Fruit fly (Drosophila melanogaster) whole organism, embryonic: Measurements from ENCODE around the gene Toll-4.

Experiments
- CG11093 ChIP-seq: fragments of 200-800 bp; sonication (Bioruptor generic); IDR thresholded peaks from 3 replicates; pipeline ENCODE4 v1.3.6; 2022; ENCODE audit warnings: missing biosample characterization, missing genetic modification characterization
- CG11456 ChIP-seq: fragments of 200-800 bp; sonication (Bioruptor generic); IDR thresholded peaks from 3 replicates; pipeline ENCODE4 v1.3.6; 2022; ENCODE audit warnings: missing biosample characterization, missing genetic modification characterization
- CG12299 ChIP-seq: fragments of 200-800 bp; sonication (Bioruptor generic); optimal IDR thresholded peaks from 2 replicates; lab custom pipeline; 2018; ENCODE audit warnings: missing biosample characterization, mild to moderate bottlenecking, missing genetic modification characterization
- CG1602 ChIP-seq: fragments of 200-800 bp; sonication (Bioruptor generic); optimal IDR thresholded peaks from 3 replicates; lab custom pipeline; 2016; ENCODE audit warnings: missing biosample characterization, missing genetic modification characterization
- CG1647 ChIP-seq: fragments of 200-800 bp; sonication (Bioruptor generic); optimal IDR thresholded peaks from 3 replicates; lab custom pipeline; 2016; ENCODE audit warnings: missing biosample characterization, missing genetic modification characterization
- CG17328 ChIP-seq: fragments of 200-800 bp; sonication (Bioruptor generic); IDR thresholded peaks from 2 replicates; pipeline ENCODE4 v1.3.6; 2022; ENCODE audit warnings: missing biosample characterization, missing genetic modification characterization
- CG1792 ChIP-seq: fragments of 200-800 bp; sonication (Bioruptor generic); optimal IDR thresholded peaks from 2 replicates; lab custom pipeline; 2016; ENCODE audit warnings: missing biosample characterization, missing genetic modification characterization
- CG2875 ChIP-seq: fragments of 200-800 bp; sonication (Bioruptor generic); optimal IDR thresholded peaks from 2 replicates; lab custom pipeline; 2017; ENCODE audit warnings: missing biosample characterization, mild to moderate bottlenecking, missing genetic modification characterization, missing genetic modification reagents
- CG30403 ChIP-seq: fragments of 200-800 bp; sonication (Bioruptor generic); optimal IDR thresholded peaks from 3 replicates; lab custom pipeline; 2016; ENCODE audit warnings: missing biosample characterization, missing genetic modification characterization
- CG31388 ChIP-seq: fragments of 200-800 bp; sonication (Bioruptor generic); optimal IDR thresholded peaks from 2 replicates; lab custom pipeline; 2016; ENCODE audit warnings: missing biosample characterization, missing genetic modification characterization
- CG3281 ChIP-seq: fragments of 200-800 bp; sonication (Bioruptor generic); optimal IDR thresholded peaks from 3 replicates; lab custom pipeline; 2017; ENCODE audit warnings: missing biosample characterization, mild to moderate bottlenecking, missing genetic modification characterization
- CG33557 ChIP-seq: fragments of 200-800 bp; sonication (Bioruptor generic); optimal IDR thresholded peaks from 2 replicates; lab custom pipeline; 2019; ENCODE audit warnings: missing biosample characterization, mild to moderate bottlenecking, missing genetic modification characterization, moderate library complexity
- CG3847 ChIP-seq: fragments of 200-800 bp; sonication (Bioruptor generic); IDR thresholded peaks from 2 replicates; pipeline ENCODE4 v1.3.6; 2022; ENCODE audit warnings: missing biosample characterization, missing genetic modification characterization
- CG4404 ChIP-seq: fragments of 200-800 bp; sonication (Bioruptor generic); IDR thresholded peaks from 2 replicates; pipeline ENCODE4 v1.3.6; 2022; ENCODE audit warnings: missing biosample characterization, missing genetic modification characterization
- CG7556 ChIP-seq: fragments of 200-800 bp; sonication (Bioruptor generic); optimal IDR thresholded peaks from 2 replicates; lab custom pipeline; 2017; ENCODE audit warnings: missing biosample characterization, mild to moderate bottlenecking, missing genetic modification characterization
- CG8290 ChIP-seq, 3 experiments: fragments of 200-800 bp; sonication (Bioruptor generic); optimal IDR thresholded peaks; 2 replicates each; lab custom pipeline; 2016 to 2019; ENCODE audit warnings: missing biosample characterization in 3 of 3, missing genetic modification characterization in 3 of 3, mild to moderate bottlenecking in 2 of 3, moderate library complexity in 1 of 3
- CG9215 ChIP-seq: fragments of 200-800 bp; sonication (Bioruptor generic); IDR thresholded peaks from 2 replicates; pipeline ENCODE4 v1.3.6; 2022; ENCODE audit warnings: missing biosample characterization, missing genetic modification characterization
- CG9817 ChIP-seq: fragments of 200-800 bp; sonication (Bioruptor generic); optimal IDR thresholded peaks from 2 replicates; lab custom pipeline; 2018; ENCODE audit warnings: missing biosample characterization, mild to moderate bottlenecking, missing genetic modification characterization, moderate library complexity
- CTCF ChIP-seq: fragments of 200-800 bp; sonication (Bioruptor generic); optimal IDR thresholded peaks from 2 replicates; lab custom pipeline; 2017; ENCODE audit warnings: missing biosample characterization, mild to moderate bottlenecking, missing genetic modification characterization, moderate library complexity
- Deaf1 ChIP-seq: fragments of 200-800 bp; optimal IDR thresholded peaks from 3 replicates; lab custom pipeline; 2019; ENCODE audit warnings: missing biosample characterization, mild to moderate bottlenecking, missing genetic modification characterization, moderate library complexity
- Ets65A ChIP-seq: fragments of 200-800 bp; sonication (Bioruptor generic); peaks from one replicate; lab custom pipeline; 2016; ENCODE audit warnings: missing biosample characterization, missing genetic modification characterization
- Gug ChIP-seq: fragments of 200-800 bp; sonication (Bioruptor generic); IDR thresholded peaks from 4 replicates; pipeline ENCODE4 v1.3.6; 2022; ENCODE audit warnings: missing biosample characterization, missing genetic modification characterization
- HLH54F ChIP-seq: fragments of 200-800 bp; sonication (Bioruptor generic); optimal IDR thresholded peaks from 3 replicates; lab custom pipeline; 2016; ENCODE audit warnings: missing biosample characterization, missing genetic modification characterization
- HLHmδ ChIP-seq: fragments of 200-800 bp; sonication (Bioruptor generic); optimal IDR thresholded peaks from 2 replicates; lab custom pipeline; 2018; ENCODE audit warnings: missing biosample characterization, mild to moderate bottlenecking, missing genetic modification characterization, moderate library complexity
- Lhr ChIP-seq: fragments of 200-800 bp; sonication (Bioruptor generic); optimal IDR thresholded peaks from 3 replicates; lab custom pipeline; 2017; ENCODE audit warnings: mild to moderate bottlenecking, missing biosample characterization, missing genetic modification reagents, missing genetic modification characterization
- Mad ChIP-seq: fragments of 200-800 bp; sonication (Bioruptor generic); optimal IDR thresholded peaks from 2 replicates; lab custom pipeline; 2016; ENCODE audit warnings: missing biosample characterization, missing genetic modification characterization
- NC2α ChIP-seq: fragments of 200-800 bp; sonication (Bioruptor generic); optimal IDR thresholded peaks from 2 replicates; lab custom pipeline; 2016; ENCODE audit warnings: missing biosample characterization, missing genetic modification characterization
- NC2β ChIP-seq: fragments of 200-800 bp; sonication (Bioruptor generic); optimal IDR thresholded peaks from 2 replicates; lab custom pipeline; 2016; ENCODE audit warnings: missing biosample characterization, missing genetic modification characterization
- NFAT ChIP-seq: fragments of 200-800 bp; sonication (Bioruptor generic); IDR thresholded peaks from 2 replicates; pipeline ENCODE4 v1.3.6; 2022; ENCODE audit warnings: missing biosample characterization, missing genetic modification characterization
- Sry-β ChIP-seq: fragments of 200-800 bp; sonication (Bioruptor generic); optimal IDR thresholded peaks from 2 replicates; lab custom pipeline; 2018; ENCODE audit warnings: missing biosample characterization, mild to moderate bottlenecking, missing genetic modification characterization, moderate library complexity
- TFAM ChIP-seq: fragments of 200-800 bp; sonication (Bioruptor generic); optimal IDR thresholded peaks from 2 replicates; lab custom pipeline; 2017; ENCODE audit warnings: missing biosample characterization, missing genetic modification characterization, inconsistent platforms
- Vsx1 ChIP-seq: fragments of 200-800 bp; sonication (Bioruptor generic); optimal IDR thresholded peaks from 2 replicates; lab custom pipeline; 2017; ENCODE audit warnings: missing biosample characterization, mild to moderate bottlenecking, missing genetic modification characterization, missing genetic modification reagents
- amos ChIP-seq: fragments of 200-800 bp; sonication (Bioruptor generic); IDR thresholded peaks from 2 replicates; pipeline ENCODE4 v1.3.6; 2022; ENCODE audit warnings: missing biosample characterization, missing genetic modification characterization; ENCODE audit not compliant: partially characterized antibody
- br ChIP-seq: fragments of >200 bp; optimal IDR thresholded peaks from 2 replicates; lab custom pipeline; 2017
- btn ChIP-seq: fragments of 200-800 bp; sonication (Bioruptor generic); optimal IDR thresholded peaks from 2 replicates; lab custom pipeline; 2016; ENCODE audit warnings: missing biosample characterization, missing genetic modification characterization
- chn ChIP-seq: fragments of 200-800 bp; sonication (Bioruptor generic); optimal IDR thresholded peaks from 2 replicates; lab custom pipeline; 2016; ENCODE audit warnings: missing biosample characterization, missing genetic modification characterization
- ci ChIP-seq: fragments of 200-800 bp; sonication (Bioruptor generic); IDR thresholded peaks from 3 replicates; pipeline ENCODE4 v1.3.6; 2022; ENCODE audit warnings: missing biosample characterization, missing genetic modification characterization
- corto ChIP-seq: fragments of 200-800 bp; sonication (Bioruptor generic); optimal IDR thresholded peaks from 2 replicates; lab custom pipeline; 2016; ENCODE audit warnings: missing biosample characterization, mild to moderate bottlenecking, missing genetic modification characterization, moderate library complexity
- dati ChIP-seq: fragments of 200-800 bp; sonication (Bioruptor generic); IDR thresholded peaks from 2 replicates; pipeline ENCODE4 v1.3.6; 2022; ENCODE audit warnings: missing biosample characterization, missing genetic modification characterization
- ems ChIP-seq: fragments of 200-800 bp; sonication (Bioruptor generic); optimal IDR thresholded peaks from 3 replicates; lab custom pipeline; 2016; ENCODE audit warnings: missing biosample characterization, missing genetic modification characterization
- eyg ChIP-seq: fragments of 200-800 bp; sonication (Bioruptor generic); optimal IDR thresholded peaks from 3 replicates; lab custom pipeline; 2016; ENCODE audit warnings: missing biosample characterization, missing genetic modification characterization
- hkb ChIP-seq, 2 experiments: fragments of 200-800 bp in 1 of 2; fragments of >200 bp in 1 of 2; sonication (Bioruptor generic) in 1 of 2; IDR thresholded peaks in 1 of 2; optimal IDR thresholded peaks in 1 of 2; 2 replicates each; pipeline versions ENCODE4 v1.3.6 to Lab custom; 2017 to 2022; ENCODE audit warnings: missing biosample characterization in 1 of 2, missing genetic modification characterization in 1 of 2
- inv ChIP-seq: fragments of 200-800 bp; sonication (Bioruptor generic); IDR thresholded peaks from 2 replicates; pipeline ENCODE4 v1.3.6; 2022; ENCODE audit warnings: missing biosample characterization, missing genetic modification characterization; ENCODE audit not compliant: partially characterized antibody
- knrl ChIP-seq: fragments of 200-800 bp; sonication (Bioruptor generic); IDR thresholded peaks from 3 replicates; pipeline ENCODE4 v1.3.6; 2022; ENCODE audit warnings: missing biosample characterization, missing genetic modification characterization; ENCODE audit not compliant: partially characterized antibody
- oc ChIP-seq: fragments of 200-800 bp; sonication (Bioruptor generic); optimal IDR thresholded peaks from 2 replicates; lab custom pipeline; 2018; ENCODE audit warnings: missing biosample characterization, mild to moderate bottlenecking, missing genetic modification characterization, moderate library complexity
- slou ChIP-seq: fragments of 200-800 bp; sonication (Bioruptor generic); optimal IDR thresholded peaks from 3 replicates; lab custom pipeline; 2016; ENCODE audit warnings: missing biosample characterization, missing genetic modification characterization
- ssp ChIP-seq: fragments of 200-800 bp; sonication (Bioruptor generic); IDR thresholded peaks from 2 replicates; pipeline ENCODE4 v1.3.6; 2022; ENCODE audit warnings: missing biosample characterization, missing genetic modification characterization
- stwl ChIP-seq: fragments of 200-800 bp; sonication (Bioruptor generic); optimal IDR thresholded peaks from 3 replicates; lab custom pipeline; 2018; ENCODE audit warnings: missing biosample characterization, mild to moderate bottlenecking, missing genetic modification characterization, moderate library complexity
- trem ChIP-seq: fragments of 200-800 bp; optimal IDR thresholded peaks from 3 replicates; lab custom pipeline; 2019; ENCODE audit warnings: missing biosample characterization, mild to moderate bottlenecking, missing genetic modification characterization, moderate library complexity
- usp ChIP-seq: fragments of >200 bp; optimal IDR thresholded peaks from 2 replicates; lab custom pipeline; 2017; ENCODE audit warnings: missing biosample characterization, missing genetic modification characterization
- yki ChIP-seq: fragments of >200 bp; optimal IDR thresholded peaks from 3 replicates; lab custom pipeline; 2018

The Toll-4 gene

dm6 chr2L:9125418-9125928 lies 41.6 kb downstream of the Toll-4 start, which contains the start of gene CG32982 (continued):
- TF ChIP-seq Deaf1 (tag; lab: Kevin White, UChicago) = peak; percentile 83
- TF ChIP-seq CG12299 = peak; percentile 14
- TF ChIP-seq ssp (GFP tag; lab: Robert Waterston, UW) = peak; percentile 77
- TF ChIP-seq usp (GFP tag; lab: Kevin White, UChicago) = no peak
- peak; percentile 12 for TF ChIP-seq CTCF
- peak; percentile 92 for TF ChIP-seq CG1602 (GFP tag; lab: Kevin White, UChicago)
- peak; percentile 64 for TF ChIP-seq Vsx1 (GFP tag; lab: Kevin White, UChicago)
- peak; percentile 89 for TF ChIP-seq CG11456 (GFP tag; lab: Robert Waterston, UW)
- peak; percentile 91 for TF ChIP-seq slou (GFP tag; lab: Kevin White, UChicago)
- peak; percentile 80 for TF ChIP-seq Gug
- TF ChIP-seq NC2α (GFP tag; lab: Kevin White, UChicago) = peak; percentile 88
- peak; percentile 91 for TF ChIP-seq eyg (GFP tag; lab: Kevin White, UChicago)
- TF ChIP-seq CG9215 = peak; percentile 91
- TF ChIP-seq CG31388 = peak; percentile 68
- peak; percentile 98 for TF ChIP-seq Ets65A
- TF ChIP-seq CG8290 (GFP tag; optimal IDR thresholded peaks at IDR 0.05; lab: Kevin White, UChicago) = peak; percentile 88
- peak; percentile 56 to 82 for TF ChIP-seq CG8290 (tag; optimal IDR thresholded peaks at IDR 0.05; lab: Kevin White, UChicago)
- no peak for TF ChIP-seq hkb (optimal IDR thresholded peaks at IDR 0.05; lab: Kevin White, UChicago)
- TF ChIP-seq hkb (GFP tag; IDR thresholded peaks at IDR 0.05; lab: Robert Waterston, UW) = peak; percentile 90
- no peak for TF ChIP-seq br (lab: Kevin White, UChicago)
- TF ChIP-seq stwl (tag; lab: Kevin White, UChicago) = no peak
- TF ChIP-seq CG2875 (GFP tag; lab: Kevin White, UChicago) = peak; percentile 81
- TF ChIP-seq HLH54F = peak; percentile 93
- TF ChIP-seq TFAM (GFP tag; lab: Kevin White, UChicago) = peak; percentile 53
- TF ChIP-seq NFAT (GFP tag; lab: Robert Waterston, UW) = peak; percentile 84
- peak; percentile 80 for TF ChIP-seq CG1647
- TF ChIP-seq CG33557 = peak; percentile 85
- no peak; the same call in none of the 2 replicates for TF ChIP-seq CG4404 (GFP tag; lab: Robert Waterston, UW)
- TF ChIP-seq ems = peak; percentile 92
- no peak for TF ChIP-seq yki (lab: Kevin White, UChicago)
- peak; percentile 90 for TF ChIP-seq chn (GFP tag; lab: Kevin White, UChicago)
- TF ChIP-seq CG3847 = peak; percentile 80
- TF ChIP-seq amos (GFP tag; lab: Robert Waterston, UW) = peak; percentile 60; the same call in 1 of the 2 replicates
- TF ChIP-seq corto (GFP tag; lab: Kevin White, UChicago) = peak; percentile 20
- TF ChIP-seq CG30403 = peak; percentile 97
- TF ChIP-seq HLHmδ (GFP tag; lab: Kevin White, UChicago) = peak; percentile 87
- no peak for TF ChIP-seq inv (GFP tag; lab: Robert Waterston, UW)
- TF ChIP-seq NC2β (GFP tag; lab: Kevin White, UChicago) = peak; percentile 84
- TF ChIP-seq knrl (GFP tag; lab: Robert Waterston, UW) = no peak; the same call in 1 of the 3 replicates
- TF ChIP-seq CG3281 (GFP tag; lab: Kevin White, UChicago) = peak; percentile 94
- peak; percentile 88 for TF ChIP-seq Mad (GFP tag; lab: Kevin White, UChicago)
- TF ChIP-seq CG9817 = peak; percentile 92
- TF ChIP-seq CG1792 (GFP tag; lab: Kevin White, UChicago) = peak; percentile 76
- TF ChIP-seq Sry-β (GFP tag; lab: Kevin White, UChicago) = peak; percentile 36
- peak; percentile 70 for TF ChIP-seq btn (GFP tag; lab: Kevin White, UChicago)
- peak; percentile 69 for TF ChIP-seq trem
- TF ChIP-seq Lhr (GFP tag; lab: Kevin White, UChicago) = peak; percentile 64
- peak; percentile 72 for TF ChIP-seq dati (GFP tag; lab: Robert Waterston, UW)
- peak; percentile 89 for TF ChIP-seq CG11093 (GFP tag; lab: Robert Waterston, UW)
- peak; percentile 61 for TF ChIP-seq oc (tag; lab: Kevin White, UChicago)
- peak; percentile 56 for TF ChIP-seq CG17328 (GFP tag; lab: Robert Waterston, UW)
- TF ChIP-seq CG7556 (GFP tag; lab: Kevin White, UChicago) = peak; percentile 95
- TF ChIP-seq ci (GFP tag; lab: Robert Waterston, UW) = peak; percentile 86
